Fruit fly (Drosophila melanogaster) whole organism, embryonic: ENCODE results near the gene CG7841.

Experiments
- B-H2 ChIP-seq: fragments of 200-800 bp; sonication (Bioruptor generic); optimal IDR thresholded peaks from 2 replicates; lab custom pipeline; 2018; ENCODE audit warnings: missing biosample characterization, mild to moderate bottlenecking, missing genetic modification characterization
- Bteb2 ChIP-seq: fragments of 200-800 bp; sonication (Bioruptor generic); optimal IDR thresholded peaks from 2 replicates; lab custom pipeline; 2016; ENCODE audit warnings: missing biosample characterization, missing genetic modification characterization
- CG10147 ChIP-seq: fragments of 200-800 bp; sonication (Bioruptor generic); optimal IDR thresholded peaks from 2 replicates; lab custom pipeline; 2019; ENCODE audit warnings: missing biosample characterization, mild to moderate bottlenecking, missing genetic modification characterization, moderate library complexity
- CG1024 ChIP-seq: fragments of 200-800 bp; sonication (Bioruptor generic); IDR thresholded peaks from 2 replicates; pipeline ENCODE4 v1.3.6; 2022; ENCODE audit warnings: missing biosample characterization, missing genetic modification characterization
- CG11723 ChIP-seq: fragments of 200-800 bp; sonication (Bioruptor generic); optimal IDR thresholded peaks from 2 replicates; lab custom pipeline; 2017; ENCODE audit warnings: missing biosample characterization, mild to moderate bottlenecking, missing genetic modification characterization
- CG12659 ChIP-seq: fragments of 200-800 bp; sonication (Bioruptor generic); optimal IDR thresholded peaks from 3 replicates; lab custom pipeline; 2017; ENCODE audit warnings: mild to moderate bottlenecking, missing biosample characterization, missing genetic modification reagents, missing genetic modification characterization
- CG13296 ChIP-seq: fragments of 200-800 bp; sonication (Bioruptor generic); optimal IDR thresholded peaks from 3 replicates; lab custom pipeline; 2018; ENCODE audit warnings: missing biosample characterization, mild to moderate bottlenecking, missing genetic modification characterization
- CG14050 ChIP-seq: fragments of 200-800 bp; sonication (Bioruptor generic); IDR thresholded peaks from 3 replicates; pipeline ENCODE4 v1.3.6; 2022; ENCODE audit warnings: missing biosample characterization, missing genetic modification characterization
- CG14860 ChIP-seq: fragments of 200-800 bp; sonication (Bioruptor generic); IDR thresholded peaks from 3 replicates; pipeline ENCODE4 v1.3.6; 2022; ENCODE audit warnings: missing biosample characterization, missing genetic modification characterization; ENCODE audit not compliant: partially characterized antibody
- CG15479 ChIP-seq: fragments of 200-800 bp; sonication (Bioruptor generic); optimal IDR thresholded peaks from 3 replicates; lab custom pipeline; 2019; ENCODE audit warnings: missing biosample characterization, mild to moderate bottlenecking, missing genetic modification characterization, moderate library complexity
- CG15696 ChIP-seq: fragments of 200-800 bp; sonication (Bioruptor generic); optimal IDR thresholded peaks from 2 replicates; lab custom pipeline; 2019; ENCODE audit warnings: missing biosample characterization, mild to moderate bottlenecking, missing genetic modification characterization, moderate library complexity
- CG1602 ChIP-seq: fragments of 200-800 bp; sonication (Bioruptor generic); optimal IDR thresholded peaks from 3 replicates; lab custom pipeline; 2016; ENCODE audit warnings: missing biosample characterization, missing genetic modification characterization
- CG17802 ChIP-seq: fragments of 200-800 bp; sonication (Bioruptor generic); optimal IDR thresholded peaks from 2 replicates; lab custom pipeline; 2018; ENCODE audit warnings: missing biosample characterization, mild to moderate bottlenecking, missing genetic modification characterization, moderate library complexity
- CG18619 ChIP-seq: fragments of 200-800 bp; sonication (Bioruptor generic); optimal IDR thresholded peaks from 3 replicates; lab custom pipeline; 2017; ENCODE audit warnings: missing biosample characterization, mild to moderate bottlenecking, missing genetic modification characterization
- CG33557 ChIP-seq: fragments of 200-800 bp; sonication (Bioruptor generic); optimal IDR thresholded peaks from 2 replicates; lab custom pipeline; 2019; ENCODE audit warnings: missing biosample characterization, mild to moderate bottlenecking, missing genetic modification characterization, moderate library complexity
- CG6791 ChIP-seq: fragments of 200-800 bp; sonication (Bioruptor generic); IDR thresholded peaks from 3 replicates; pipeline ENCODE4 v1.3.6; 2022; ENCODE audit warnings: missing biosample characterization, missing genetic modification characterization; ENCODE audit not compliant: partially characterized antibody
- CG7556 ChIP-seq: fragments of 200-800 bp; sonication (Bioruptor generic); optimal IDR thresholded peaks from 2 replicates; lab custom pipeline; 2017; ENCODE audit warnings: missing biosample characterization, mild to moderate bottlenecking, missing genetic modification characterization
- CG8290 ChIP-seq, 3 experiments: fragments of 200-800 bp; sonication (Bioruptor generic); optimal IDR thresholded peaks; 2 replicates each; lab custom pipeline; 2016 to 2019; ENCODE audit warnings: missing biosample characterization in 3 of 3, missing genetic modification characterization in 3 of 3, mild to moderate bottlenecking in 2 of 3, moderate library complexity in 1 of 3
- CoRest ChIP-seq: fragments of 200-800 bp; sonication (Bioruptor generic); optimal IDR thresholded peaks from 3 replicates; lab custom pipeline; 2018; ENCODE audit warnings: missing biosample characterization, mild to moderate bottlenecking, missing genetic modification characterization, moderate library complexity
- Dref ChIP-seq: fragments of 200-800 bp; sonication (Bioruptor generic); IDR thresholded peaks from 2 replicates; pipeline ENCODE4 v1.3.6; 2022; ENCODE audit warnings: missing biosample characterization, missing genetic modification characterization
- HLHmδ ChIP-seq: fragments of 200-800 bp; sonication (Bioruptor generic); optimal IDR thresholded peaks from 2 replicates; lab custom pipeline; 2018; ENCODE audit warnings: missing biosample characterization, mild to moderate bottlenecking, missing genetic modification characterization, moderate library complexity
- Kr ChIP-seq: fragments of 200-800 bp; sonication (Bioruptor generic); optimal IDR thresholded peaks from 2 replicates; lab custom pipeline; 2017; ENCODE audit warnings: missing biosample characterization, mild to moderate bottlenecking, missing genetic modification characterization
- Poxn ChIP-seq: fragments of 200-800 bp; sonication (Bioruptor generic); IDR thresholded peaks from 2 replicates; pipeline ENCODE4 v1.3.6; 2022; ENCODE audit warnings: missing biosample characterization, missing genetic modification characterization
- Scr ChIP-seq: fragments of 200-800 bp; sonication (Bioruptor generic); IDR thresholded peaks from 2 replicates; pipeline ENCODE4 v1.3.6; 2022; ENCODE audit warnings: missing biosample characterization, missing genetic modification characterization; ENCODE audit not compliant: partially characterized antibody
- Six4 ChIP-seq: fragments of 200-800 bp; sonication (Bioruptor generic); optimal IDR thresholded peaks from 2 replicates; lab custom pipeline; 2016; ENCODE audit warnings: missing biosample characterization, missing genetic modification characterization
- Trl ChIP-seq, 3 experiments: fragments of >200 bp in 2 of 3; fragments of 200-800 bp in 1 of 3; sonication (Bioruptor generic) in 1 of 3; optimal IDR thresholded peaks; 2 replicates in 1 of 3; 3 replicates in 2 of 3; lab custom pipeline; 2016 to 2017; ENCODE audit warnings: missing biosample characterization in 1 of 3, missing genetic modification characterization in 1 of 3
- Vsx1 ChIP-seq: fragments of 200-800 bp; sonication (Bioruptor generic); optimal IDR thresholded peaks from 2 replicates; lab custom pipeline; 2017; ENCODE audit warnings: missing biosample characterization, mild to moderate bottlenecking, missing genetic modification characterization, missing genetic modification reagents
- Xrp1 ChIP-seq: fragments of 200-800 bp; sonication (Bioruptor generic); IDR thresholded peaks from 2 replicates; pipeline ENCODE4 v1.3.6; 2022; ENCODE audit warnings: missing biosample characterization, missing genetic modification characterization
- ash1 ChIP-seq: fragments of 200-800 bp; sonication (Bioruptor generic); optimal IDR thresholded peaks from 2 replicates; lab custom pipeline; 2018; ENCODE audit warnings: missing biosample characterization, mild to moderate bottlenecking, missing genetic modification characterization
- ato ChIP-seq: fragments of 200-800 bp; sonication (Bioruptor generic); IDR thresholded peaks from 2 replicates; pipeline ENCODE4 v1.3.6; 2022; ENCODE audit warnings: missing biosample characterization, missing genetic modification characterization; ENCODE audit not compliant: partially characterized antibody
- bcd ChIP-seq: fragments of 200-800 bp; sonication (Bioruptor generic); optimal IDR thresholded peaks from 2 replicates; lab custom pipeline; 2017; ENCODE audit warnings: missing biosample characterization, mild to moderate bottlenecking, missing genetic modification characterization
- bowl ChIP-seq: fragments of 200-800 bp; sonication (Bioruptor generic); IDR thresholded peaks from 2 replicates; pipeline ENCODE4 v1.3.6; 2022; ENCODE audit warnings: missing biosample characterization, missing genetic modification characterization
- chm ChIP-seq: fragments of 200-800 bp; sonication (Bioruptor generic); IDR thresholded peaks from 2 replicates; pipeline ENCODE4 v1.3.6; 2022; ENCODE audit warnings: missing biosample characterization, missing genetic modification characterization
- chn ChIP-seq: fragments of 200-800 bp; sonication (Bioruptor generic); optimal IDR thresholded peaks from 2 replicates; lab custom pipeline; 2016; ENCODE audit warnings: missing biosample characterization, missing genetic modification characterization
- dan ChIP-seq: fragments of 200-800 bp; sonication (Bioruptor generic); IDR thresholded peaks from 2 replicates; pipeline ENCODE4 v1.3.6; 2022; ENCODE audit warnings: missing biosample characterization, missing genetic modification characterization
- dpn ChIP-seq, 2 experiments: fragments of 200-800 bp; sonication (Bioruptor generic); optimal IDR thresholded peaks; 3 replicates each; lab custom pipeline; 2016; ENCODE audit warnings: missing biosample characterization in 2 of 2, missing genetic modification characterization in 2 of 2
- dysf ChIP-seq: fragments of 200-800 bp; sonication (Bioruptor generic); IDR thresholded peaks from 3 replicates; pipeline ENCODE4 v1.3.6; 2022; ENCODE audit warnings: missing biosample characterization, missing genetic modification characterization
- eyg ChIP-seq: fragments of 200-800 bp; sonication (Bioruptor generic); optimal IDR thresholded peaks from 3 replicates; lab custom pipeline; 2016; ENCODE audit warnings: missing biosample characterization, missing genetic modification characterization
- insv ChIP-seq, 2 experiments: fragments of 200-800 bp; sonication (Bioruptor generic); optimal IDR thresholded peaks; 3 replicates each; lab custom pipeline; 2016 to 2018; ENCODE audit warnings: missing biosample characterization in 2 of 2, missing genetic modification characterization in 2 of 2
- knrl ChIP-seq: fragments of 200-800 bp; sonication (Bioruptor generic); IDR thresholded peaks from 3 replicates; pipeline ENCODE4 v1.3.6; 2022; ENCODE audit warnings: missing biosample characterization, missing genetic modification characterization; ENCODE audit not compliant: partially characterized antibody
- mld ChIP-seq: fragments of 200-800 bp; sonication (Bioruptor generic); IDR thresholded peaks from 3 replicates; pipeline ENCODE4 v1.3.6; 2022; ENCODE audit warnings: missing biosample characterization, missing genetic modification characterization; ENCODE audit not compliant: partially characterized antibody
- nmo ChIP-seq: fragments of 200-800 bp; sonication (Bioruptor generic); optimal IDR thresholded peaks from 2 replicates; lab custom pipeline; 2018; ENCODE audit warnings: missing biosample characterization, mild to moderate bottlenecking, missing genetic modification characterization, moderate library complexity
- row ChIP-seq: fragments of 200-800 bp; sonication (Bioruptor generic); IDR thresholded peaks from 3 replicates; pipeline ENCODE4 v1.3.6; 2022; ENCODE audit warnings: missing biosample characterization, missing genetic modification characterization
- stwl ChIP-seq: fragments of 200-800 bp; sonication (Bioruptor generic); optimal IDR thresholded peaks from 3 replicates; lab custom pipeline; 2018; ENCODE audit warnings: missing biosample characterization, mild to moderate bottlenecking, missing genetic modification characterization, moderate library complexity
- tgo ChIP-seq: fragments of 200-800 bp; sonication (Bioruptor generic); IDR thresholded peaks from 3 replicates; pipeline ENCODE4 v1.3.6; 2022; ENCODE audit warnings: missing biosample characterization, missing genetic modification characterization
- trem ChIP-seq: fragments of 200-800 bp; optimal IDR thresholded peaks from 3 replicates; lab custom pipeline; 2019; ENCODE audit warnings: missing biosample characterization, mild to moderate bottlenecking, missing genetic modification characterization, moderate library complexity
- twi ChIP-seq: fragments of 200-800 bp; optimal IDR thresholded peaks from 2 replicates; lab custom pipeline; 2019; ENCODE audit warnings: missing biosample characterization, mild to moderate bottlenecking, missing genetic modification characterization, moderate library complexity
- zfh2 ChIP-seq: fragments of 200-800 bp; sonication (Bioruptor generic); optimal IDR thresholded peaks from 2 replicates; lab custom pipeline; 2016; ENCODE audit warnings: missing biosample characterization, missing genetic modification characterization

Gene CG7841

dm6 chr3L:15532368-15533030, 24.4 kb upstream of the CG7841 start (continued):
- peak; percentile 22 for TF ChIP-seq zfh2 (GFP tag; lab: Kevin White, UChicago)
- TF ChIP-seq CG1024 (GFP tag; lab: Robert Waterston, UW): peak; percentile 29; the same call in 1 of the 2 replicates
- TF ChIP-seq B-H2 (GFP tag; lab: Kevin White, UChicago): no peak
- no peak for TF ChIP-seq stwl
- no peak for TF ChIP-seq Dref (GFP tag; lab: Robert Waterston, UW)
- TF ChIP-seq tgo: peak; percentile 63
- TF ChIP-seq CG1602 (GFP tag; lab: Kevin White, UChicago): no peak
- TF ChIP-seq CG14050: peak; percentile 9; the same call in 1 of the 3 replicates
- TF ChIP-seq Xrp1: peak; percentile 66
- peak; percentile 21 for TF ChIP-seq eyg (GFP tag; lab: Kevin White, UChicago)
- TF ChIP-seq Six4 (GFP tag; lab: Kevin White, UChicago): peak; percentile 44
- TF ChIP-seq CG13296: no peak
- peak; percentile 60 to 70 for TF ChIP-seq Trl (optimal IDR thresholded peaks at IDR 0.05; lab: Kevin White, UChicago)
- TF ChIP-seq Trl (GFP tag; optimal IDR thresholded peaks at IDR 0.05; lab: Kevin White, UChicago): peak; percentile 56
- no peak for TF ChIP-seq CG17802 (tag; lab: Kevin White, UChicago)
- TF ChIP-seq HLHmδ: no peak
- TF ChIP-seq Bteb2: no peak
- TF ChIP-seq insv (GFP tag; optimal IDR thresholded peaks at IDR 0.05; lab: Kevin White, UChicago): no peak
- no peak for TF ChIP-seq CG33557 (GFP tag; lab: Kevin White, UChicago)
- no peak for TF ChIP-seq Scr (GFP tag; lab: Robert Waterston, UW)
- TF ChIP-seq dysf: peak; percentile 68
- TF ChIP-seq trem (tag; lab: Kevin White, UChicago): peak; percentile 43
- no peak for TF ChIP-seq CG6791 (GFP tag; lab: Robert Waterston, UW)
- no peak for TF ChIP-seq Poxn (GFP tag; lab: Robert Waterston, UW)
- TF ChIP-seq knrl (GFP tag; lab: Robert Waterston, UW): no peak
- no peak for TF ChIP-seq chn (GFP tag; lab: Kevin White, UChicago)
- TF ChIP-seq CG8290 (GFP tag; optimal IDR thresholded peaks at IDR 0.05; lab: Kevin White, UChicago): no peak
- peak in 1 of 2 experiments; percentile 26 for TF ChIP-seq CG8290 (tag; optimal IDR thresholded peaks at IDR 0.05; lab: Kevin White, UChicago)
- TF ChIP-seq ash1 (GFP tag; lab: Kevin White, UChicago): no peak
- peak; percentile 48 for TF ChIP-seq row (GFP tag; lab: Robert Waterston, UW)
- no peak for TF ChIP-seq dpn (GFP tag; optimal IDR thresholded peaks at IDR 0.05; lab: Kevin White, UChicago)
- peak; percentile 17 for TF ChIP-seq CoRest
- TF ChIP-seq bowl: no peak
- no peak for TF ChIP-seq ato (GFP tag; lab: Robert Waterston, UW)
- TF ChIP-seq nmo (GFP tag; lab: Kevin White, UChicago): peak; percentile 16
- peak; percentile 6 for TF ChIP-seq bcd
- TF ChIP-seq CG15696 (tag; lab: Kevin White, UChicago): no peak
- TF ChIP-seq CG12659: no peak
- TF ChIP-seq Kr (GFP tag; lab: Kevin White, UChicago): no peak
- TF ChIP-seq CG18619 (GFP tag; lab: Kevin White, UChicago): no peak
- no peak for TF ChIP-seq dan
- TF ChIP-seq chm (GFP tag; lab: Robert Waterston, UW): peak; percentile 23; the same call in 1 of the 2 replicates
- TF ChIP-seq twi (tag; lab: Kevin White, UChicago): no peak
- TF ChIP-seq mld (GFP tag; lab: Robert Waterston, UW): no peak
- TF ChIP-seq CG11723 (GFP tag; lab: Kevin White, UChicago): no peak
- TF ChIP-seq CG10147 (GFP tag; lab: Kevin White, UChicago): peak; percentile 32
- TF ChIP-seq CG7556 (GFP tag; lab: Kevin White, UChicago): peak; percentile 54
- TF ChIP-seq Vsx1 (GFP tag; lab: Kevin White, UChicago): no peak
- no peak for TF ChIP-seq CG15479 (GFP tag; lab: Kevin White, UChicago)
- no peak for TF ChIP-seq CG14860 (GFP tag; lab: Robert Waterston, UW)
